Fruit fly (Drosophila melanogaster) whole organism, embryonic: Measurements from ENCODE around the gene sdt.
A peak's percentile ranks its signal among the peaks of the same experiment; 100 is the strongest.

Experiments used
- Adf1 ChIP-seq: fragments of 200-800 bp; sonication (Bioruptor generic); IDR thresholded peaks from 2 replicates; pipeline ENCODE4 v1.3.6; 2022; ENCODE audit warnings: missing biosample characterization, missing genetic modification characterization
- Atf3 ChIP-seq: fragments of 200-800 bp; sonication (Bioruptor generic); optimal IDR thresholded peaks from 3 replicates; lab custom pipeline; 2016; ENCODE audit warnings: missing biosample characterization, missing genetic modification characterization
- B-H1 ChIP-seq: fragments of 200-800 bp; sonication (Bioruptor generic); IDR thresholded peaks from 3 replicates; pipeline ENCODE4 v1.3.6; 2022; ENCODE audit warnings: missing biosample characterization, missing genetic modification characterization
- B-H2 ChIP-seq: fragments of 200-800 bp; sonication (Bioruptor generic); optimal IDR thresholded peaks from 2 replicates; lab custom pipeline; 2018; ENCODE audit warnings: missing biosample characterization, mild to moderate bottlenecking, missing genetic modification characterization
- Bgb ChIP-seq: fragments of 200-800 bp; sonication (Bioruptor generic); IDR thresholded peaks from 2 replicates; pipeline ENCODE4 v1.3.6; 2022; ENCODE audit warnings: missing biosample characterization, missing genetic modification characterization; ENCODE audit not compliant: partially characterized antibody
- Bteb2 ChIP-seq: fragments of 200-800 bp; sonication (Bioruptor generic); optimal IDR thresholded peaks from 2 replicates; lab custom pipeline; 2016; ENCODE audit warnings: missing biosample characterization, missing genetic modification characterization
- CG10267 ChIP-seq: fragments of 200-800 bp; sonication (Bioruptor generic); optimal IDR thresholded peaks from 2 replicates; lab custom pipeline; 2018; ENCODE audit warnings: missing biosample characterization, mild to moderate bottlenecking, missing genetic modification characterization, moderate library complexity
- CG1602 ChIP-seq: fragments of 200-800 bp; sonication (Bioruptor generic); optimal IDR thresholded peaks from 3 replicates; lab custom pipeline; 2016; ENCODE audit warnings: missing biosample characterization, missing genetic modification characterization
- CG1647 ChIP-seq: fragments of 200-800 bp; sonication (Bioruptor generic); optimal IDR thresholded peaks from 3 replicates; lab custom pipeline; 2016; ENCODE audit warnings: missing biosample characterization, missing genetic modification characterization
- CG18599 ChIP-seq: fragments of 200-800 bp; sonication (Bioruptor generic); optimal IDR thresholded peaks from 3 replicates; lab custom pipeline; 2017; ENCODE audit warnings: missing biosample characterization, missing genetic modification characterization, mild to moderate bottlenecking, moderate library complexity, missing genetic modification reagents
- CG2875 ChIP-seq: fragments of 200-800 bp; sonication (Bioruptor generic); optimal IDR thresholded peaks from 2 replicates; lab custom pipeline; 2017; ENCODE audit warnings: missing biosample characterization, mild to moderate bottlenecking, missing genetic modification characterization, missing genetic modification reagents
- CG30403 ChIP-seq: fragments of 200-800 bp; sonication (Bioruptor generic); optimal IDR thresholded peaks from 3 replicates; lab custom pipeline; 2016; ENCODE audit warnings: missing biosample characterization, missing genetic modification characterization
- CG31441 ChIP-seq: fragments of 200-800 bp; sonication (Bioruptor generic); IDR thresholded peaks from 2 replicates; pipeline ENCODE4 v1.3.6; 2022; ENCODE audit warnings: missing biosample characterization, missing genetic modification characterization
- CG3995 ChIP-seq: fragments of 200-800 bp; sonication (Bioruptor generic); optimal IDR thresholded peaks from 3 replicates; lab custom pipeline; 2016; ENCODE audit warnings: missing biosample characterization, missing genetic modification characterization
- CG42726 ChIP-seq: fragments of 200-800 bp; sonication (Bioruptor generic); IDR thresholded peaks from 2 replicates; pipeline ENCODE4 v1.3.6; 2022; ENCODE audit warnings: missing biosample characterization, missing genetic modification characterization; ENCODE audit not compliant: partially characterized antibody
- CG6813 ChIP-seq: fragments of 200-800 bp; sonication (Bioruptor generic); optimal IDR thresholded peaks from 2 replicates; lab custom pipeline; 2017; ENCODE audit warnings: missing biosample characterization, missing genetic modification characterization, mild to moderate bottlenecking, moderate library complexity, missing genetic modification reagents
- CG7928 ChIP-seq: fragments of 200-800 bp; sonication (Bioruptor generic); optimal IDR thresholded peaks from 2 replicates; lab custom pipeline; 2017; ENCODE audit warnings: missing biosample characterization, mild to moderate bottlenecking, missing genetic modification characterization
- CG9437 ChIP-seq: fragments of 200-800 bp; sonication (Bioruptor generic); optimal IDR thresholded peaks from 2 replicates; lab custom pipeline; 2018; ENCODE audit warnings: missing biosample characterization, mild to moderate bottlenecking, missing genetic modification characterization
- CG9932 ChIP-seq: fragments of 200-800 bp; sonication (Bioruptor generic); IDR thresholded peaks from 2 replicates; pipeline ENCODE4 v1.3.6; 2022; ENCODE audit warnings: missing biosample characterization, missing genetic modification characterization
- Dll ChIP-seq: fragments of 200-800 bp; sonication (Bioruptor generic); IDR thresholded peaks from 4 replicates; pipeline ENCODE4 v1.3.6; 2022; ENCODE audit warnings: missing biosample characterization, missing genetic modification characterization; ENCODE audit not compliant: partially characterized antibody
- Fer1 ChIP-seq: fragments of 200-800 bp; sonication (Bioruptor generic); optimal IDR thresholded peaks from 2 replicates; lab custom pipeline; 2017; ENCODE audit warnings: missing biosample characterization, mild to moderate bottlenecking, missing genetic modification characterization
- Fer3 ChIP-seq: fragments of 200-800 bp; sonication (Bioruptor generic); optimal IDR thresholded peaks from 2 replicates; lab custom pipeline; 2018; ENCODE audit warnings: missing biosample characterization, mild to moderate bottlenecking, missing genetic modification characterization, moderate library complexity
- HmgD ChIP-seq: fragments of 200-800 bp; sonication (Bioruptor generic); optimal IDR thresholded peaks from 3 replicates; lab custom pipeline; 2016; ENCODE audit warnings: missing biosample characterization, missing genetic modification characterization
- Hsf ChIP-seq: fragments of 200-800 bp; sonication (Bioruptor generic); optimal IDR thresholded peaks from 3 replicates; lab custom pipeline; 2016; ENCODE audit warnings: missing biosample characterization, missing genetic modification characterization
- MBD-R2 ChIP-seq: fragments of 200-800 bp; sonication (Bioruptor generic); IDR thresholded peaks from 2 replicates; pipeline ENCODE4 v1.3.6; 2022; ENCODE audit warnings: missing biosample characterization, missing genetic modification characterization
- Max ChIP-seq: fragments of 200-800 bp; sonication (Bioruptor generic); optimal IDR thresholded peaks from 2 replicates; lab custom pipeline; 2016; ENCODE audit warnings: missing biosample characterization, mild to moderate bottlenecking, missing genetic modification characterization
- Meics ChIP-seq: fragments of 200-800 bp; sonication (Bioruptor generic); optimal IDR thresholded peaks from 2 replicates; lab custom pipeline; 2017; ENCODE audit warnings: missing biosample characterization, mild to moderate bottlenecking, missing genetic modification characterization
- NC2α ChIP-seq: fragments of 200-800 bp; sonication (Bioruptor generic); optimal IDR thresholded peaks from 2 replicates; lab custom pipeline; 2016; ENCODE audit warnings: missing biosample characterization, missing genetic modification characterization
- Oaz ChIP-seq: fragments of 200-800 bp; sonication (Bioruptor generic); IDR thresholded peaks from 2 replicates; pipeline ENCODE4 v1.3.6; 2022; ENCODE audit warnings: missing biosample characterization, missing genetic modification characterization
- Opbp ChIP-seq: fragments of 200-800 bp; sonication (Bioruptor generic); IDR thresholded peaks from 3 replicates; pipeline ENCODE4 v1.3.6; 2022; ENCODE audit warnings: missing biosample characterization, missing genetic modification characterization; ENCODE audit not compliant: partially characterized antibody
- Pdp1 ChIP-seq, 2 experiments: fragments of 200-800 bp; sonication (Bioruptor generic); optimal IDR thresholded peaks; 3 replicates each; lab custom pipeline; 2016; ENCODE audit warnings: missing biosample characterization in 2 of 2, missing genetic modification characterization in 2 of 2, mild to moderate bottlenecking in 1 of 2, moderate library complexity in 1 of 2
- Rfx ChIP-seq: fragments of 200-800 bp; sonication (Bioruptor generic); IDR thresholded peaks from 2 replicates; pipeline ENCODE4 v1.3.6; 2022; ENCODE audit warnings: missing biosample characterization, missing genetic modification characterization
- Six4 ChIP-seq: fragments of 200-800 bp; sonication (Bioruptor generic); optimal IDR thresholded peaks from 2 replicates; lab custom pipeline; 2016; ENCODE audit warnings: missing biosample characterization, missing genetic modification characterization
- Usf ChIP-seq: fragments of 200-800 bp; sonication (Bioruptor generic); optimal IDR thresholded peaks from 2 replicates; lab custom pipeline; 2017; ENCODE audit warnings: missing genotype, missing biosample characterization, missing genetic modification characterization
- amos ChIP-seq: fragments of 200-800 bp; sonication (Bioruptor generic); IDR thresholded peaks from 2 replicates; pipeline ENCODE4 v1.3.6; 2022; ENCODE audit warnings: missing biosample characterization, missing genetic modification characterization; ENCODE audit not compliant: partially characterized antibody
- ase ChIP-seq: fragments of 200-800 bp; sonication (Bioruptor generic); IDR thresholded peaks from 3 replicates; pipeline ENCODE4 v1.3.6; 2022; ENCODE audit warnings: missing biosample characterization, missing genetic modification characterization
- bowl ChIP-seq: fragments of 200-800 bp; sonication (Bioruptor generic); IDR thresholded peaks from 2 replicates; pipeline ENCODE4 v1.3.6; 2022; ENCODE audit warnings: missing biosample characterization, missing genetic modification characterization
- dmrt11E ChIP-seq: fragments of 200-800 bp; sonication (Bioruptor generic); optimal IDR thresholded peaks from 3 replicates; lab custom pipeline; 2018; ENCODE audit warnings: missing biosample characterization, mild to moderate bottlenecking, missing genetic modification characterization, moderate library complexity
- dysf ChIP-seq: fragments of 200-800 bp; sonication (Bioruptor generic); IDR thresholded peaks from 3 replicates; pipeline ENCODE4 v1.3.6; 2022; ENCODE audit warnings: missing biosample characterization, missing genetic modification characterization
- exex ChIP-seq: fragments of 200-800 bp; sonication (Bioruptor generic); optimal IDR thresholded peaks from 4 replicates; lab custom pipeline; 2018; ENCODE audit warnings: missing biosample characterization, mild to moderate bottlenecking, missing genetic modification characterization, moderate library complexity
- fu2 ChIP-seq: fragments of 200-800 bp; sonication (Bioruptor generic); optimal IDR thresholded peaks from 2 replicates; lab custom pipeline; 2016; ENCODE audit warnings: missing biosample characterization, missing genetic modification characterization
- gcm ChIP-seq: fragments of 200-800 bp; sonication (Bioruptor generic); optimal IDR thresholded peaks from 2 replicates; lab custom pipeline; 2019; ENCODE audit warnings: missing biosample characterization, mild to moderate bottlenecking, missing genetic modification characterization, moderate library complexity
- ken ChIP-seq: fragments of 200-800 bp; sonication (Bioruptor generic); IDR thresholded peaks from 3 replicates; pipeline ENCODE4 v1.3.6; 2022; ENCODE audit warnings: missing biosample characterization, missing genetic modification characterization
- klu ChIP-seq: fragments of 200-800 bp; sonication (Bioruptor generic); IDR thresholded peaks from 2 replicates; pipeline ENCODE4 v1.3.6; 2022; ENCODE audit warnings: missing biosample characterization, missing genetic modification characterization
- knrl ChIP-seq: fragments of 200-800 bp; sonication (Bioruptor generic); IDR thresholded peaks from 3 replicates; pipeline ENCODE4 v1.3.6; 2022; ENCODE audit warnings: missing biosample characterization, missing genetic modification characterization; ENCODE audit not compliant: partially characterized antibody
- maf-S ChIP-seq: fragments of 200-800 bp; sonication (Bioruptor generic); optimal IDR thresholded peaks from 2 replicates; lab custom pipeline; 2016; ENCODE audit warnings: missing biosample characterization, missing genetic modification characterization
- nerfin-2 ChIP-seq: fragments of 200-800 bp; sonication (Bioruptor generic); IDR thresholded peaks from 2 replicates; pipeline ENCODE4 v1.3.6; 2022; ENCODE audit warnings: missing biosample characterization, missing genetic modification characterization; ENCODE audit not compliant: partially characterized antibody
- onecut ChIP-seq: fragments of 200-800 bp; sonication (Bioruptor generic); IDR thresholded peaks from 2 replicates; pipeline ENCODE4 v1.3.6; 2022; ENCODE audit warnings: missing biosample characterization, missing genetic modification characterization
- ranshi ChIP-seq: fragments of 200-800 bp; sonication (Bioruptor generic); IDR thresholded peaks from 2 replicates; pipeline ENCODE4 v1.3.6; 2022; ENCODE audit warnings: missing biosample characterization, missing genetic modification characterization
- repo ChIP-seq: fragments of 200-800 bp; sonication (Bioruptor generic); optimal IDR thresholded peaks from 2 replicates; lab custom pipeline; 2016; ENCODE audit warnings: missing biosample characterization, missing genetic modification characterization
- ssp ChIP-seq: fragments of 200-800 bp; sonication (Bioruptor generic); IDR thresholded peaks from 2 replicates; pipeline ENCODE4 v1.3.6; 2022; ENCODE audit warnings: missing biosample characterization, missing genetic modification characterization
- stc ChIP-seq: fragments of 200-800 bp; sonication (Bioruptor generic); IDR thresholded peaks from 2 replicates; pipeline ENCODE4 v1.3.6; 2022; ENCODE audit warnings: missing biosample characterization, missing genetic modification characterization

Gene sdt

dm6 chrX:8273291-8273690 lies 94.9 kb downstream of the sdt start, which contains the start of gene CG1636 (continued):
- TF ChIP-seq Fer1 (GFP tag; lab: Kevin White, UChicago): no peak
- TF ChIP-seq Oaz: no peak
- no peak for TF ChIP-seq Fer3 (tag; lab: Kevin White, UChicago)
- no peak for TF ChIP-seq ase (GFP tag; lab: Robert Waterston, UW)
- TF ChIP-seq Rfx (GFP tag; lab: Robert Waterston, UW): no peak
- TF ChIP-seq CG9437: no peak
- TF ChIP-seq ssp: no peak
- TF ChIP-seq Six4: no peak
- TF ChIP-seq bowl (GFP tag; lab: Robert Waterston, UW): no peak
- TF ChIP-seq gcm: no peak
- no peak for TF ChIP-seq onecut (GFP tag; lab: Robert Waterston, UW)
- peak; percentile 79 for TF ChIP-seq knrl (GFP tag; lab: Robert Waterston, UW)
- TF ChIP-seq klu: no peak
- TF ChIP-seq Bteb2 (GFP tag; lab: Kevin White, UChicago): no peak
- no peak for TF ChIP-seq fu2 (GFP tag; lab: Kevin White, UChicago)
- TF ChIP-seq dmrt11E: no peak
- no peak for TF ChIP-seq dysf (GFP tag; lab: Robert Waterston, UW)
- no peak for TF ChIP-seq Hsf
- peak; percentile 15; the same call in 1 of the 2 replicates for TF ChIP-seq Adf1 (GFP tag; lab: Robert Waterston, UW)
- no peak for TF ChIP-seq ranshi (GFP tag; lab: Robert Waterston, UW)
- no peak for TF ChIP-seq Pdp1 (GFP tag; optimal IDR thresholded peaks at IDR 0.05; lab: Kevin White, UChicago)
- no peak for TF ChIP-seq Max
- no peak for TF ChIP-seq CG2875
- no peak for TF ChIP-seq B-H2 (GFP tag; lab: Kevin White, UChicago)
- TF ChIP-seq NC2α (GFP tag; lab: Kevin White, UChicago): no peak
- TF ChIP-seq CG9932: no peak
- no peak for TF ChIP-seq Usf (GFP tag; lab: Kevin White, UChicago)
- TF ChIP-seq nerfin-2 (GFP tag; lab: Robert Waterston, UW): peak; percentile 58; the same call in 1 of the 2 replicates
- peak; percentile 88 for TF ChIP-seq amos (GFP tag; lab: Robert Waterston, UW)
- TF ChIP-seq Opbp (GFP tag; lab: Robert Waterston, UW): peak; percentile 87
- no peak for TF ChIP-seq Atf3 (GFP tag; lab: Kevin White, UChicago)
- no peak for TF ChIP-seq B-H1 (GFP tag; lab: Robert Waterston, UW)
- TF ChIP-seq HmgD: no peak
- peak; percentile 87 for TF ChIP-seq Dll (GFP tag; lab: Robert Waterston, UW)
- TF ChIP-seq CG31441 (GFP tag; lab: Robert Waterston, UW): no peak
- TF ChIP-seq stc (GFP tag; lab: Robert Waterston, UW): no peak
- no peak for TF ChIP-seq CG30403 (GFP tag; lab: Kevin White, UChicago)
- TF ChIP-seq repo (GFP tag; lab: Kevin White, UChicago): no peak
- TF ChIP-seq CG3995 (GFP tag; lab: Kevin White, UChicago): peak; percentile 87
- peak; percentile 41 for TF ChIP-seq MBD-R2
- TF ChIP-seq CG1602: no peak
- TF ChIP-seq CG7928: no peak
- TF ChIP-seq Bgb (GFP tag; lab: Robert Waterston, UW): peak; percentile 82
- TF ChIP-seq CG6813 (GFP tag; lab: Kevin White, UChicago): no peak
- TF ChIP-seq ken (GFP tag; lab: Robert Waterston, UW): no peak
- no peak for TF ChIP-seq CG10267 (tag; lab: Kevin White, UChicago)
- TF ChIP-seq CG42726: peak; percentile 88; the same call in 1 of the 2 replicates
- no peak for TF ChIP-seq exex
- no peak for TF ChIP-seq Meics (GFP tag; lab: Kevin White, UChicago)
- no peak for TF ChIP-seq CG1647 (GFP tag; lab: Kevin White, UChicago)
- no peak for TF ChIP-seq maf-S (GFP tag; lab: Kevin White, UChicago)
- no peak for TF ChIP-seq CG18599 (GFP tag; lab: Kevin White, UChicago)
